Worm (Caenorhabditis elegans): ENCODE data around the gene str-129.

DNA sequence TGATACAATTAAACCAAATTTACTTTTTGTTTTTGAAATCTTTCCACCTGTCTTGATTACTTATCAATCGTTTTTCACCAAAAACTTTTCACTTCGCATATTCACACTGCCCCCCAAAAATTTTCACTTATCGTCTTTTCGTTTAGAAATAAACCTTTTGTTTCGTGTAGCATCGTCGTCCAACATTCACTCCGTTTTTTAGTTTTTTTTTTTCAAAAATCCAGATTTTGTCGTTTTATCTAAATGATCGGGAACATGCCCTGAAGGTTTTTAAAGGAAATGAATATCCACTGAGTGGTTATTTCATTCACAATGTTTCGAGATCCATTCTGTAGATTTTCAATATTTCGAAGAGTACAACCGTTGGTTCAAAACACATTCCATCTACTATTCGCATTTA, 25.7 kb upstream of the str-129 start, which contains the start of gene D1014.7:
- TF ChIP-seq nhr-76 (tag; optimal IDR thresholded peaks at IDR 0.05) = no peak
- TF ChIP-seq hlh-1 (tag; optimal IDR thresholded peaks at IDR 0.05) = no peak
- TF ChIP-seq ces-1 (GFP tag; optimal IDR thresholded peaks at IDR 0.05) = no peak
- TF ChIP-seq elt-3 (tag; optimal IDR thresholded peaks at IDR 0.05) = no peak
- TF ChIP-seq sem-2 (GFP tag; optimal IDR thresholded peaks at IDR 0.05) = no peak
- TF ChIP-seq elt-1 (tag; optimal IDR thresholded peaks at IDR 0.05; ENCODE audit: borderline replicate concordance, insufficient read depth) = no peak
- TF ChIP-seq nhr-28 (tag; optimal IDR thresholded peaks at IDR 0.05) = no peak
- no peak for TF ChIP-seq snpc-4 (tag; optimal IDR thresholded peaks at IDR 0.05)
- no peak for TF ChIP-seq mep-1 (tag; optimal IDR thresholded peaks at IDR 0.05)
- no peak for TF ChIP-seq pha-4 (tag; optimal IDR thresholded peaks at IDR 0.05)
- no peak for TF ChIP-seq ztf-11 (tag; optimal IDR thresholded peaks at IDR 0.05)
- TF ChIP-seq lin-13 (tag; optimal IDR thresholded peaks at IDR 0.05) = no peak
- TF ChIP-seq mls-2 (tag; optimal IDR thresholded peaks at IDR 0.05) = no peak
- no peak for TF ChIP-seq nhr-237 (tag; optimal IDR thresholded peaks at IDR 0.05)

Data from whole organism, mixed stage, embryonic.